Worm (Caenorhabditis elegans) whole organism, L4 larva: ENCODE measurements around the gene klf-3.

Experiments used
- R02D3.7 ChIP-seq: fragments of 150-350 bp; sonication (generic microtip); optimal IDR thresholded peaks from 3 replicates; lab custom pipeline; 2014; ENCODE audit warnings: missing biosample characterization, missing genetic modification characterization
- aha-1 ChIP-seq: fragments of 150-350 bp; peaks from one replicate; lab custom pipeline; 2014; ENCODE audit warnings: missing biosample characterization, missing genetic modification characterization
- aly-2 ChIP-seq: sonication (generic microtip); optimal IDR thresholded peaks from 2 replicates; lab custom pipeline; 2018; ENCODE audit warnings: missing biosample characterization, missing genetic modification characterization
- ceh-82 ChIP-seq: sonication (generic microtip); optimal IDR thresholded peaks from 2 replicates; lab custom pipeline; 2017; ENCODE audit warnings: missing biosample characterization, missing genetic modification characterization
- dmd-6 ChIP-seq: fragments of 200-800 bp; sonication (Bioruptor generic); IDR thresholded peaks from 2 replicates; pipeline ENCODE4 v1.3.6; 2022; ENCODE audit warnings: missing genetic modification reagents, missing genetic modification characterization, missing compliant biosample characterization
- pha-4 ChIP-seq, 2 experiments: fragments of 150-350 bp in 1 of 2; fragments of 200-800 bp in 1 of 2; sonication (Bioruptor generic) in 1 of 2; IDR thresholded peaks in 1 of 2; optimal IDR thresholded peaks in 1 of 2; 2 replicates each; pipeline versions ENCODE4 v1.3.6 to Lab custom; 2014 to 2022; ENCODE audit warnings: missing genetic modification characterization in 2 of 2, missing genetic modification reagents in 2 of 2, missing biosample characterization in 1 of 2, missing compliant biosample characterization in 1 of 2
- tra-1 ChIP-seq: fragments of 200-800 bp; sonication (Bioruptor generic); IDR thresholded peaks from 2 replicates; pipeline ENCODE4 v1.3.6; 2022; ENCODE audit warnings: missing genetic modification reagents, missing genetic modification characterization, missing compliant biosample characterization

DNA sequence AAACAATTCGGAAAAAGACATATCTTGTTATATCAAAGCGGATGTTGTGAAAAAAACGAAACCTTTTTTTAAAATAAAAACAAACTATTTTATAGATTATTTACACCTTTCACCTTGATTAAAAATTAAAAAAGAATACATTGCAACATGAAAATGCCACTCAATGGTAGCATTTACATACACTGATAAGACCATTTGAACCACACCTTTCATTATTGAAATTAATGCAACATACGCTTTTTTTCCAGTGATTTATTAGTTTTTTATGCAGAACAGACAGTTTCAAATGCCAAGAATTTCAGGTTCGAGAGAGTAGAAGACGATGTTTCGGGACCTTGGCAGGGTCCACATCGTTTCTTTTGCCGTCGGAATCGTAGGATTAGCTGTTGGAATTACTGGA is 49.9 kb downstream of the klf-3 start, which contains the start of gene T19D12.1:
- no peak for TF ChIP-seq tra-1 (GFP tag; lab: Robert Waterston, UW)
- no peak for TF ChIP-seq ceh-82
- TF ChIP-seq aha-1 (tag; lab: Kevin White, UChicago) = no peak
- no peak for TF ChIP-seq R02D3.7 (tag; lab: Kevin White, UChicago)
- peak; percentile 28; the same call in 1 of the 2 replicates for TF ChIP-seq dmd-6 (GFP tag; lab: Robert Waterston, UW)
- no peak for TF ChIP-seq pha-4 (GFP tag; IDR thresholded peaks at IDR 0.05; lab: Robert Waterston, UW)
- TF ChIP-seq pha-4 (tag; optimal IDR thresholded peaks at IDR 0.05; lab: Kevin White, UChicago) = no peak
- TF ChIP-seq aly-2 (tag; lab: Kevin White, UChicago) = no peak
